Fruit fly (Drosophila melanogaster) whole organism, embryonic: Measurements from ENCODE around the gene CG9132.

Source experiments
- Atf-2 ChIP-seq: fragments of 200-800 bp; sonication (Bioruptor generic); optimal IDR thresholded peaks from 2 replicates; lab custom pipeline; 2016; ENCODE audit warnings: missing biosample characterization, missing genetic modification characterization
- B-H2 ChIP-seq: fragments of 200-800 bp; sonication (Bioruptor generic); optimal IDR thresholded peaks from 2 replicates; lab custom pipeline; 2018; ENCODE audit warnings: missing biosample characterization, mild to moderate bottlenecking, missing genetic modification characterization
- BEAF-32 ChIP-seq: fragments of 200-800 bp; sonication (Bioruptor generic); optimal IDR thresholded peaks from 3 replicates; lab custom pipeline; 2017; ENCODE audit warnings: missing biosample characterization, missing genetic modification characterization, mild to moderate bottlenecking, moderate library complexity, missing genetic modification reagents
- Bgb ChIP-seq: fragments of 200-800 bp; sonication (Bioruptor generic); IDR thresholded peaks from 2 replicates; pipeline ENCODE4 v1.3.6; 2022; ENCODE audit warnings: missing biosample characterization, missing genetic modification characterization; ENCODE audit not compliant: partially characterized antibody
- Bteb2 ChIP-seq: fragments of 200-800 bp; sonication (Bioruptor generic); optimal IDR thresholded peaks from 2 replicates; lab custom pipeline; 2016; ENCODE audit warnings: missing biosample characterization, missing genetic modification characterization
- CG1024 ChIP-seq: fragments of 200-800 bp; sonication (Bioruptor generic); IDR thresholded peaks from 2 replicates; pipeline ENCODE4 v1.3.6; 2022; ENCODE audit warnings: missing biosample characterization, missing genetic modification characterization
- CG11247 ChIP-seq: fragments of 200-800 bp; sonication (Bioruptor generic); IDR thresholded peaks from 2 replicates; pipeline ENCODE4 v1.3.6; 2022; ENCODE audit warnings: missing biosample characterization, missing genetic modification characterization
- CG11456 ChIP-seq: fragments of 200-800 bp; sonication (Bioruptor generic); IDR thresholded peaks from 3 replicates; pipeline ENCODE4 v1.3.6; 2022; ENCODE audit warnings: missing biosample characterization, missing genetic modification characterization
- CG11504 ChIP-seq: fragments of 200-800 bp; sonication (Bioruptor generic); optimal IDR thresholded peaks from 3 replicates; lab custom pipeline; 2019; ENCODE audit warnings: missing biosample characterization, mild to moderate bottlenecking, missing genetic modification characterization, moderate library complexity
- CG14014 ChIP-seq: fragments of 200-800 bp; sonication (Bioruptor generic); IDR thresholded peaks from 2 replicates; pipeline ENCODE4 v1.3.6; 2022; ENCODE audit warnings: missing biosample characterization, missing genetic modification characterization
- CG14441 ChIP-seq: fragments of 200-800 bp; sonication (Bioruptor generic); IDR thresholded peaks from 2 replicates; pipeline ENCODE4 v1.3.6; 2022; ENCODE audit warnings: missing biosample characterization, missing genetic modification characterization
- CG18011 ChIP-seq: fragments of 200-800 bp; sonication (Bioruptor generic); optimal IDR thresholded peaks from 2 replicates; lab custom pipeline; 2017; ENCODE audit warnings: missing biosample characterization, missing genetic modification characterization, mild to moderate bottlenecking, moderate library complexity, missing genotype
- CG2199 ChIP-seq: fragments of 200-800 bp; sonication (Bioruptor generic); IDR thresholded peaks from 3 replicates; pipeline ENCODE4 v1.3.6; 2022; ENCODE audit warnings: missing biosample characterization, missing genetic modification characterization
- CG34224 ChIP-seq: fragments of 200-800 bp; sonication (Bioruptor generic); IDR thresholded peaks from 3 replicates; pipeline ENCODE4 v1.3.6; 2022; ENCODE audit warnings: missing biosample characterization, missing genetic modification characterization; ENCODE audit not compliant: partially characterized antibody
- CG6791 ChIP-seq: fragments of 200-800 bp; sonication (Bioruptor generic); IDR thresholded peaks from 3 replicates; pipeline ENCODE4 v1.3.6; 2022; ENCODE audit warnings: missing biosample characterization, missing genetic modification characterization; ENCODE audit not compliant: partially characterized antibody
- CG7839 ChIP-seq: fragments of 200-800 bp; sonication (Bioruptor generic); optimal IDR thresholded peaks from 3 replicates; lab custom pipeline; 2018; ENCODE audit warnings: missing biosample characterization, mild to moderate bottlenecking, missing genetic modification characterization, moderate library complexity
- CG8290 ChIP-seq, 3 experiments: fragments of 200-800 bp; sonication (Bioruptor generic); optimal IDR thresholded peaks; 2 replicates each; lab custom pipeline; 2016 to 2019; ENCODE audit warnings: missing biosample characterization in 3 of 3, missing genetic modification characterization in 3 of 3, mild to moderate bottlenecking in 2 of 3, moderate library complexity in 1 of 3
- CG8944 ChIP-seq: fragments of 200-800 bp; sonication (Bioruptor generic); optimal IDR thresholded peaks from 3 replicates; lab custom pipeline; 2016; ENCODE audit warnings: missing biosample characterization, missing genetic modification characterization
- CG9437 ChIP-seq: fragments of 200-800 bp; sonication (Bioruptor generic); optimal IDR thresholded peaks from 2 replicates; lab custom pipeline; 2018; ENCODE audit warnings: missing biosample characterization, mild to moderate bottlenecking, missing genetic modification characterization
- CG9817 ChIP-seq: fragments of 200-800 bp; sonication (Bioruptor generic); optimal IDR thresholded peaks from 2 replicates; lab custom pipeline; 2018; ENCODE audit warnings: missing biosample characterization, mild to moderate bottlenecking, missing genetic modification characterization, moderate library complexity
- CTCF ChIP-seq: fragments of 200-800 bp; sonication (Bioruptor generic); optimal IDR thresholded peaks from 2 replicates; lab custom pipeline; 2017; ENCODE audit warnings: missing biosample characterization, mild to moderate bottlenecking, missing genetic modification characterization, moderate library complexity
- Dip3 ChIP-seq: fragments of 200-800 bp; sonication (Bioruptor generic); optimal IDR thresholded peaks from 3 replicates; lab custom pipeline; 2016; ENCODE audit warnings: missing biosample characterization, missing genetic modification characterization
- Ets65A ChIP-seq: fragments of 200-800 bp; sonication (Bioruptor generic); peaks from one replicate; lab custom pipeline; 2016; ENCODE audit warnings: missing biosample characterization, missing genetic modification characterization
- Ets97D ChIP-seq: fragments of 200-800 bp; sonication (Bioruptor generic); optimal IDR thresholded peaks from 3 replicates; lab custom pipeline; 2016; ENCODE audit warnings: missing biosample characterization, missing genetic modification characterization
- Fer1 ChIP-seq: fragments of 200-800 bp; sonication (Bioruptor generic); optimal IDR thresholded peaks from 2 replicates; lab custom pipeline; 2017; ENCODE audit warnings: missing biosample characterization, mild to moderate bottlenecking, missing genetic modification characterization
- H15 ChIP-seq: fragments of 200-800 bp; sonication (Bioruptor generic); IDR thresholded peaks from 3 replicates; pipeline ENCODE4 v1.3.6; 2022; ENCODE audit warnings: missing biosample characterization, missing genetic modification characterization
- HmgZ ChIP-seq: fragments of 200-800 bp; sonication (Bioruptor generic); optimal IDR thresholded peaks from 2 replicates; lab custom pipeline; 2018; ENCODE audit warnings: missing biosample characterization, mild to moderate bottlenecking, missing genetic modification characterization
- Lhr ChIP-seq: fragments of 200-800 bp; sonication (Bioruptor generic); optimal IDR thresholded peaks from 3 replicates; lab custom pipeline; 2017; ENCODE audit warnings: mild to moderate bottlenecking, missing biosample characterization, missing genetic modification reagents, missing genetic modification characterization
- Med ChIP-seq: fragments of 200-800 bp; sonication (Bioruptor generic); peaks from one replicate; lab custom pipeline; 2016; ENCODE audit warnings: missing biosample characterization, missing genetic modification characterization, mild to moderate bottlenecking, inconsistent platforms, moderate library complexity
- Myb ChIP-seq: fragments of 200-800 bp; sonication (Bioruptor generic); optimal IDR thresholded peaks from 2 replicates; lab custom pipeline; 2016; ENCODE audit warnings: missing biosample characterization, missing genetic modification characterization
- NfI ChIP-seq: fragments of 200-800 bp; sonication (Bioruptor generic); optimal IDR thresholded peaks from 3 replicates; lab custom pipeline; 2018; ENCODE audit warnings: missing biosample characterization, mild to moderate bottlenecking, missing genetic modification characterization, moderate library complexity
- Opbp ChIP-seq: fragments of 200-800 bp; sonication (Bioruptor generic); IDR thresholded peaks from 3 replicates; pipeline ENCODE4 v1.3.6; 2022; ENCODE audit warnings: missing biosample characterization, missing genetic modification characterization; ENCODE audit not compliant: partially characterized antibody
- Rfx ChIP-seq: fragments of 200-800 bp; sonication (Bioruptor generic); IDR thresholded peaks from 2 replicates; pipeline ENCODE4 v1.3.6; 2022; ENCODE audit warnings: missing biosample characterization, missing genetic modification characterization
- bbx ChIP-seq: fragments of 200-800 bp; sonication (Bioruptor generic); IDR thresholded peaks from 2 replicates; pipeline ENCODE4 v1.3.6; 2022; ENCODE audit warnings: missing biosample characterization, missing genetic modification characterization; ENCODE audit not compliant: partially characterized antibody
- bcd ChIP-seq: fragments of 200-800 bp; sonication (Bioruptor generic); optimal IDR thresholded peaks from 2 replicates; lab custom pipeline; 2017; ENCODE audit warnings: missing biosample characterization, mild to moderate bottlenecking, missing genetic modification characterization
- cg ChIP-seq: fragments of 200-800 bp; sonication (Bioruptor generic); optimal IDR thresholded peaks from 3 replicates; lab custom pipeline; 2019; ENCODE audit warnings: missing biosample characterization, mild to moderate bottlenecking, missing genetic modification characterization, moderate library complexity
- chif ChIP-seq, 2 experiments: fragments of 200-800 bp; sonication (Bioruptor generic); optimal IDR thresholded peaks; 3 replicates each; lab custom pipeline; 2016; ENCODE audit warnings: missing biosample characterization in 2 of 2, missing genetic modification characterization in 2 of 2
- crol ChIP-seq: fragments of 200-800 bp; sonication (Bioruptor generic); IDR thresholded peaks from 2 replicates; pipeline ENCODE4 v1.3.6; 2022; ENCODE audit warnings: missing biosample characterization, missing genetic modification characterization
- dpn ChIP-seq, 2 experiments: fragments of 200-800 bp; sonication (Bioruptor generic); optimal IDR thresholded peaks; 3 replicates each; lab custom pipeline; 2016; ENCODE audit warnings: missing biosample characterization in 2 of 2, missing genetic modification characterization in 2 of 2
- gfzf ChIP-seq: fragments of 200-800 bp; sonication (Bioruptor generic); optimal IDR thresholded peaks from 2 replicates; lab custom pipeline; 2016; ENCODE audit warnings: missing biosample characterization, mild to moderate bottlenecking, missing genetic modification characterization, moderate library complexity
- kni ChIP-seq: fragments of 200-800 bp; sonication (Bioruptor generic); optimal IDR thresholded peaks from 3 replicates; lab custom pipeline; 2017; ENCODE audit warnings: mild to moderate bottlenecking, missing biosample characterization, missing genetic modification reagents, missing genetic modification characterization
- knrl ChIP-seq: fragments of 200-800 bp; sonication (Bioruptor generic); IDR thresholded peaks from 3 replicates; pipeline ENCODE4 v1.3.6; 2022; ENCODE audit warnings: missing biosample characterization, missing genetic modification characterization; ENCODE audit not compliant: partially characterized antibody
- nmo ChIP-seq: fragments of 200-800 bp; sonication (Bioruptor generic); optimal IDR thresholded peaks from 2 replicates; lab custom pipeline; 2018; ENCODE audit warnings: missing biosample characterization, mild to moderate bottlenecking, missing genetic modification characterization, moderate library complexity
- phol ChIP-seq: fragments of 200-800 bp; sonication (Bioruptor generic); optimal IDR thresholded peaks from 3 replicates; lab custom pipeline; 2018; ENCODE audit warnings: missing biosample characterization, mild to moderate bottlenecking, missing genetic modification characterization, moderate library complexity
- pnt ChIP-seq: fragments of 200-800 bp; sonication (Bioruptor generic); optimal IDR thresholded peaks from 3 replicates; lab custom pipeline; 2016; ENCODE audit warnings: missing biosample characterization, missing genetic modification characterization
- sisA ChIP-seq: fragments of 200-800 bp; sonication (Bioruptor generic); IDR thresholded peaks from 2 replicates; pipeline ENCODE4 v1.3.6; 2022; ENCODE audit warnings: missing biosample characterization, missing genetic modification characterization
- slbo ChIP-seq: fragments of 200-800 bp; sonication (Bioruptor generic); IDR thresholded peaks from 2 replicates; pipeline ENCODE4 v1.3.6; 2022; ENCODE audit warnings: missing biosample characterization, missing genetic modification characterization
- stwl ChIP-seq: fragments of 200-800 bp; sonication (Bioruptor generic); optimal IDR thresholded peaks from 3 replicates; lab custom pipeline; 2018; ENCODE audit warnings: missing biosample characterization, mild to moderate bottlenecking, missing genetic modification characterization, moderate library complexity
- sug ChIP-seq: fragments of 200-800 bp; optimal IDR thresholded peaks from 2 replicates; lab custom pipeline; 2019; ENCODE audit warnings: missing biosample characterization, mild to moderate bottlenecking, missing genetic modification characterization, moderate library complexity

CG9132 gene

dm6 chrX:16839905-16840304, 39.4 kb upstream of the CG9132 start (continued):
- TF ChIP-seq Dip3 = no peak
- TF ChIP-seq pnt (GFP tag; lab: Kevin White, UChicago) = peak; percentile 0
- peak; percentile 78 for TF ChIP-seq Med (GFP tag; lab: Kevin White, UChicago)
- TF ChIP-seq cg (GFP tag; lab: Kevin White, UChicago) = no peak
- TF ChIP-seq NfI (GFP tag; lab: Kevin White, UChicago) = peak; percentile 6
- TF ChIP-seq sug (tag; lab: Kevin White, UChicago) = no peak
- peak; percentile 94 for TF ChIP-seq Ets65A (GFP tag; lab: Kevin White, UChicago)
- no peak for TF ChIP-seq Atf-2 (GFP tag; lab: Kevin White, UChicago)
- TF ChIP-seq CG18011 (GFP tag; lab: Kevin White, UChicago) = peak; percentile 99
- peak; percentile 2 for TF ChIP-seq bcd (GFP tag; lab: Kevin White, UChicago)
- TF ChIP-seq Ets97D (GFP tag; lab: Kevin White, UChicago) = peak; percentile 33
- TF ChIP-seq crol (GFP tag; lab: Robert Waterston, UW) = peak; percentile 41; the same call in 1 of the 2 replicates
- TF ChIP-seq gfzf (GFP tag; lab: Kevin White, UChicago) = peak; percentile 9
- 0 out of 3 replicates have a peak, but pooled peaks have one; percentile 36 for TF ChIP-seq H15
- peak; percentile 56 for TF ChIP-seq CTCF (GFP tag; lab: Kevin White, UChicago)
- peak; percentile 34; the same call in 1 of the 2 replicates for TF ChIP-seq CG11247 (GFP tag; lab: Robert Waterston, UW)
- 0 out of 2 replicates have a peak, but pooled peaks have one; percentile 9 for TF ChIP-seq CG14441
- peak; percentile 39 for TF ChIP-seq CG9437 (GFP tag; lab: Kevin White, UChicago)
- TF ChIP-seq CG34224 (GFP tag; lab: Robert Waterston, UW) = no peak
- peak; percentile 30 for TF ChIP-seq nmo (GFP tag; lab: Kevin White, UChicago)
- TF ChIP-seq phol (tag; lab: Kevin White, UChicago) = peak; percentile 9
- peak in 1 of 2 experiments; percentile 33 for TF ChIP-seq dpn (GFP tag; optimal IDR thresholded peaks at IDR 0.05; lab: Kevin White, UChicago)
- peak; percentile 57 for TF ChIP-seq slbo (GFP tag; lab: Robert Waterston, UW)
- TF ChIP-seq BEAF-32 (GFP tag; lab: Kevin White, UChicago) = peak; percentile 24
- peak; percentile 84 for TF ChIP-seq Myb
- peak in 1 of 2 experiments; percentile 7 for TF ChIP-seq chif (GFP tag; optimal IDR thresholded peaks at IDR 0.05; lab: Kevin White, UChicago)
- peak; percentile 48; the same call in 1 of the 2 replicates for TF ChIP-seq Bgb (GFP tag; lab: Robert Waterston, UW)
- TF ChIP-seq CG11504 (tag; lab: Kevin White, UChicago) = peak; percentile 19
- TF ChIP-seq sisA = 0 out of 2 replicates have a peak, but pooled peaks have one; percentile 9
- TF ChIP-seq CG8290 (GFP tag; optimal IDR thresholded peaks at IDR 0.05; lab: Kevin White, UChicago) = peak; percentile 23
- TF ChIP-seq CG8290 (tag; optimal IDR thresholded peaks at IDR 0.05; lab: Kevin White, UChicago) = peak in 1 of 2 experiments; percentile 40
- TF ChIP-seq Lhr = peak; percentile 14
- 0 out of 2 replicates have a peak, but pooled peaks have one; percentile 12 for TF ChIP-seq CG14014 (GFP tag; lab: Robert Waterston, UW)
- TF ChIP-seq CG2199 (GFP tag; lab: Robert Waterston, UW) = peak; percentile 96
- TF ChIP-seq HmgZ (tag; lab: Kevin White, UChicago) = peak; percentile 29
- peak; percentile 22 for TF ChIP-seq CG9817 (tag; lab: Kevin White, UChicago)
- TF ChIP-seq CG6791 (GFP tag; lab: Robert Waterston, UW) = 0 out of 3 replicates have a peak, but pooled peaks have one; percentile 46
- TF ChIP-seq CG1024 = peak; percentile 15; the same call in 1 of the 2 replicates
- TF ChIP-seq Opbp (GFP tag; lab: Robert Waterston, UW) = peak; percentile 58; the same call in 2 of the 3 replicates
- no peak for TF ChIP-seq B-H2 (GFP tag; lab: Kevin White, UChicago)
- no peak for TF ChIP-seq Fer1 (GFP tag; lab: Kevin White, UChicago)
- no peak for TF ChIP-seq kni
- TF ChIP-seq stwl (tag; lab: Kevin White, UChicago) = peak; percentile 87
- peak; percentile 76 for TF ChIP-seq CG11456 (GFP tag; lab: Robert Waterston, UW)
- peak; percentile 55 for TF ChIP-seq Rfx
- TF ChIP-seq bbx (GFP tag; lab: Robert Waterston, UW) = peak; percentile 47; the same call in 1 of the 2 replicates
- TF ChIP-seq Bteb2 (GFP tag; lab: Kevin White, UChicago) = no peak
- peak; percentile 45; the same call in 1 of the 3 replicates for TF ChIP-seq knrl (GFP tag; lab: Robert Waterston, UW)
- TF ChIP-seq CG7839 (tag; lab: Kevin White, UChicago) = peak; percentile 30
- peak; percentile 18 for TF ChIP-seq CG8944 (GFP tag; lab: Kevin White, UChicago)
